Fruit fly (Drosophila melanogaster): ENCODE measurements around the gene Ssl1.
A peak's percentile ranks its signal among the peaks of the same experiment; 100 is the strongest.

Ssl1 gene

DNA sequence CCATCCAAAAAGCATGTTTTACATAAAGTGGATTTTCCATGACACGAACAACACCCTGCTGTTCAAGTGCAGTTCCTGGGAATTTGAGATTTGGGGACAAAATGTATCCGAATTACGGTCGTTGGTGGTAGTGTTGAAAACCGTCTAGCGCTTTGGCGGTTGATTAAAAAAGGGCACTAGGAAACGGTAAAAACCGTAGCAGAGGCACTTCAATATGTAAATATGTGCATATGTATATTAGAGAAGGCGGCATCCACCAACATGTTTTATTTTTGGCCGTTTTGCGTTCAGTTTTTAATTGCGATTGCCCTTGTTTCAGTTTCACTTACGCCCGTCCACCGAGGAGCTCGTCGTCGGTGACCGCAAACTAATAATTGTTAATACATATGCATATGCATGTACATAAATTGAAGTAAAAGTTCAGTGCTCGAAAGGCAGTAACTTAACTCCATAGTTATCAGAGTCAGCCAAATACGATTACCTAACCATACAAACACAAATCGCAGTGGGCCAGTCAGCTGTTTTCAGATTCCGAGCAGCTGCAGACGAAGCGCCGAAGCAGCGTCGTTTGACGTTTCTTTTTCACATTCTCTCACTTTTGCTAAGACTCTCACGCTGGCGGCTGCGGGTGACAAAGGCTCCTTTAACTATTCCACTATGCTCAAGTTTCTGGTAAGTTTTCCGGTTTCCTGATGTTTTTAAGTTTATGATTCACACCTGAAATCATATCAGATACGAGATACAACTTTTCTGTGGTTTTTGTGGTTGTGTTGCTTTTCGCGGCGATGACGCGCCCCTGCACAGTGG, 14.4 kb upstream of the Ssl1 start, which contains the start of gene CG33170 (continued):
- TF ChIP-seq dimm (GFP tag; IDR thresholded peaks at IDR 0.05) (no peak), tin (GFP tag; optimal IDR thresholded peaks at IDR 0.05) (no peak), dysf (GFP tag; IDR thresholded peaks at IDR 0.05) (peak; percentile 31; the same call in 1 of the 3 replicates), CG6689 (GFP tag; IDR thresholded peaks at IDR 0.05) (no peak), CG7357 (GFP tag; IDR thresholded peaks at IDR 0.05) (no peak), Dp (GFP tag; optimal IDR thresholded peaks at IDR 0.05) (no peak), schlank (tag; optimal IDR thresholded peaks at IDR 0.05) (no peak), Rx (GFP tag; IDR thresholded peaks at IDR 0.05) (no peak), gsb-n (tag; optimal IDR thresholded peaks at IDR 0.05) (no peak), esg (GFP tag; conservative IDR thresholded peaks at IDR 0.05) (no peak), maf-S (GFP tag; optimal IDR thresholded peaks at IDR 0.05) (no peak), CG9932 (GFP tag; IDR thresholded peaks at IDR 0.05) (no peak), insv (GFP tag; optimal IDR thresholded peaks at IDR 0.05) (no peak), pan (optimal IDR thresholded peaks at IDR 0.05) (no peak), pan (GFP tag; optimal IDR thresholded peaks at IDR 0.05 in 1 of 2, IDR thresholded peaks at IDR 0.05 in 1 of 2) (no peak), slou (GFP tag; optimal IDR thresholded peaks at IDR 0.05) (no peak), CG6175 (GFP tag; IDR thresholded peaks at IDR 0.05) (no peak), BEAF-32 (GFP tag; optimal IDR thresholded peaks at IDR 0.05) (no peak), exex (tag; optimal IDR thresholded peaks at IDR 0.05) (peak; percentile 15), CG12219 (GFP tag; optimal IDR thresholded peaks at IDR 0.05) (no peak), Adf1 (GFP tag; IDR thresholded peaks at IDR 0.05) (peak; percentile 46; the same call in 1 of the 2 replicates), wor (GFP tag; IDR thresholded peaks at IDR 0.05) (no peak), ken (GFP tag; IDR thresholded peaks at IDR 0.05) (no peak), CG8388 (GFP tag; optimal IDR thresholded peaks at IDR 0.05) (no peak), jigr1 (GFP tag; IDR thresholded peaks at IDR 0.05) (no peak), CG3995 (GFP tag; optimal IDR thresholded peaks at IDR 0.05) (no peak), az2 (GFP tag; optimal IDR thresholded peaks at IDR 0.05) (no peak), crc (GFP tag; optimal IDR thresholded peaks at IDR 0.05) (no peak), CG10267 (tag; optimal IDR thresholded peaks at IDR 0.05) (peak; percentile 47), pros (GFP tag; optimal IDR thresholded peaks at IDR 0.05) (peak; percentile 31), sc (optimal IDR thresholded peaks at IDR 0.05) (no peak), sc (GFP tag; optimal IDR thresholded peaks at IDR 0.05) (peak; percentile 22), Dip3 (GFP tag; optimal IDR thresholded peaks at IDR 0.05) (peak; percentile 1), pita (GFP tag; optimal IDR thresholded peaks at IDR 0.05) (no peak), CG34376 (GFP tag; optimal IDR thresholded peaks at IDR 0.05) (peak; percentile 6), lbe (GFP tag; optimal IDR thresholded peaks at IDR 0.05) (no peak), CG1792 (GFP tag; optimal IDR thresholded peaks at IDR 0.05) (no peak), pzg (GFP tag; optimal IDR thresholded peaks at IDR 0.05) (peak; percentile 12), ssp (GFP tag; IDR thresholded peaks at IDR 0.05) (no peak), Aef1 (GFP tag; IDR thresholded peaks at IDR 0.05) (no peak), stwl (tag; optimal IDR thresholded peaks at IDR 0.05) (peak; percentile 11), dan (GFP tag; IDR thresholded peaks at IDR 0.05) (no peak), Pdp1 (GFP tag; optimal IDR thresholded peaks at IDR 0.05) (peak in 1 of 2 experiments; percentile 98), Blimp-1 (GFP tag; optimal IDR thresholded peaks at IDR 0.05) (no peak), NFAT (GFP tag; IDR thresholded peaks at IDR 0.05) (no peak), CG14667 (GFP tag; IDR thresholded peaks at IDR 0.05) (no peak), sug (tag; optimal IDR thresholded peaks at IDR 0.05) (no peak), chn (GFP tag; optimal IDR thresholded peaks at IDR 0.05) (no peak), CG34422 (GFP tag; IDR thresholded peaks at IDR 0.05) (0 out of 3 replicates have a peak, but pooled peaks have one; percentile 32), Sry-β (GFP tag; optimal IDR thresholded peaks at IDR 0.05) (no peak), sisA (GFP tag; IDR thresholded peaks at IDR 0.05) (no peak)
